Worm (Caenorhabditis elegans): Measurements from ENCODE around the gene flp-18.

- TF ChIP-seq zip-2 (tag; optimal IDR thresholded peaks at IDR 0.05) (no peak), egl-27 (tag; optimal IDR thresholded peaks at IDR 0.05) (no peak), fkh-10 (GFP tag; optimal IDR thresholded peaks at IDR 0.05) (peak; percentile 38)
These were observed 33.1 kb upstream of the flp-18 start for ce11 chrX:3051315-3051993.

Measured in whole organism, L4 larva.